Worm (Caenorhabditis elegans): Measurements from ENCODE around the gene cysl-1.

DNA sequence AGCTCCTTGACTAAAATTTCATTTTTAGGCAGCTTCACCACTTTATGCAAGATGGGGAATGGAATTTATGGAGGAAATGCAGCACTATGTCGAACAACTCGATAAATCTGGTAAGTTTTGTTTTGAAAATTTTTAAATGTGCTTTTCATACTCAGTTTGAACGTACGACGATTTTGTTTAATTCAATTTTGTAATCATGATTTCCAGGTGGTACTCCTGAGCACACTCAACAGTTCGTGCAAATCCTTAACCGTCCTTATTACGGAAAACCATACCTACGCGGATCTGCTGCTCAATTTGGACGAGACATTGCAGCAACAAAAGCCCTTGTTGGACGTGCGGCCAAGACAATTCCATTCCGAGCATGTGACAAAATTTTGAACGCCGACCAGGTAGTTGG lies 8.2 kb upstream of the cysl-1 start:
- no peak for TF ChIP-seq nhr-84 (tag; optimal IDR thresholded peaks at IDR 0.05)
- no peak for TF ChIP-seq aly-2 (tag; optimal IDR thresholded peaks at IDR 0.05)
- no peak for TF ChIP-seq zip-4 (GFP tag; optimal IDR thresholded peaks at IDR 0.05)
- TF ChIP-seq sptf-1 (tag; optimal IDR thresholded peaks at IDR 0.05) = no peak
- TF ChIP-seq lin-39 (tag; optimal IDR thresholded peaks at IDR 0.05) = no peak
- TF ChIP-seq egl-27 (tag; optimal IDR thresholded peaks at IDR 0.05) = no peak
- no peak for TF ChIP-seq nhr-237 (tag; optimal IDR thresholded peaks at IDR 0.05)

All from whole organism, L1 larva.